Fruit fly (Drosophila melanogaster): Measurements from ENCODE around the gene CG6356.

CG6356 gene

DNA sequence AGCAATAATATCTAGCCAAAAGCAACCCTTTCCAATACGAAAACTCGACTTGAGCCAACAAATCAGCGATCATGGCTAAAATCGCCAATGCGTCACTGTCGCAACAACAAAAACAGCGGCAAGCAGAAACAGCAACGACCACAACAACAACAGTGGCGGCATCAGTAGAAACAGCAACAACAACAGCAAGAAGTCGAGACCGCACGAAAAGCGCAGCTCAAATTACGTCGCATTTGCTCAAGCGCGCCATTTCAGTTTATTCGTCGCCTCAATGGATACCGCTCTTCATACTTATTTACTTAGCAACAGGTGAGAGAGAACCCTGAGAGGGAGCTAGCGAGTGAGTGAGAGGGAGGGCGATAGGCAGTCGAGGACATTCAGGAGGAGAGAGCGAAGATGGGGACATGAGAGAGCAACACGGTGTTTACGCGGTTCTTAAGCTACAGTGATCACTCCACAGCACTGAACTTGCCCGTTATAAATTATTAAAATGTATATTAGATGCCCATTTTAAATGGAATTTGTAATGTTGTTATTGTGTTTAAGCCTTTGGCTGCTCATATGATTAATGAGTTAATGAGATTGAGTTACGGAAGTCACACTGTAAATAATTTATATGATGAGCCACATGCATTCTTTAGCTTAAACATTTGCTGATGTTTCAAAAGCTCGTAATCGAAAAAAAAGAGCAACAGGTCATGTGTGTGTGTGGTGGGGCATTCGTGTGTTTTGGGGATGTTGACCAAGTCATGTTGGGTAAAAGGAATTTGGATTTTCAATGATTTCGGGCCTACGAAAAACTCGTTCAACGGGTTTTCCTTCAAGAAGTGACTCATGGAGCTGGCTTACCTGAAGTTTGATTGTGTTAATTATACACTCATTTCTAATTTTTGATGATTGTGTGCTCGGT lies 12.1 kb downstream of the CG6356 start:
- TF ChIP-seq EcR (GFP tag; optimal IDR thresholded peaks at IDR 0.05), result no peak
- no peak for TF ChIP-seq Dll (optimal IDR thresholded peaks at IDR 0.05)
- no peak for TF ChIP-seq pan (optimal IDR thresholded peaks at IDR 0.05)
- no peak for TF ChIP-seq psq (optimal IDR thresholded peaks at IDR 0.05)
- TF ChIP-seq usp (GFP tag; optimal IDR thresholded peaks at IDR 0.05), result no peak
- TF ChIP-seq CG8478 (optimal IDR thresholded peaks at IDR 0.05), result no peak

DNA sequence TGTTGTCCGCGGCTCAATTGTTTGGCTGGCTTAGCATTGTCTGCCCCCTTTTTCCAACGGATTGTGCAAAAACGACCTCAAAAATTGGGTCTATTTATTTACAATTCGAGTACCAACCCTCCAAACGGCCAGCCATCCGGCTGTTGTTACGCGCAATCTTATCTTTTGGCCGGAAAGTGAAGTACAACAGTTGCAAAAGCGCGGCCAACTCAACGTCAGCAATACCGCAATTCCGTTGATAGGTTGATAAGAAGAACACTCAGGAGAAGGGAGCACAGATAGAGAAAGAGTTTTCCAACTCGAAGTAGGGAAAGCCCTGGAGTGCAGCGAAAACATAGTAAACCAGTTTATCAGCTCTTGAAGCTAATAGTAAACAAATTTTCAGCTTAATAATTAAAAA lies 13.2 kb downstream of the CG6356 start:
- TF ChIP-seq pan (optimal IDR thresholded peaks at IDR 0.05), result no peak
- no peak for TF ChIP-seq Dll (optimal IDR thresholded peaks at IDR 0.05)
- TF ChIP-seq usp (GFP tag; optimal IDR thresholded peaks at IDR 0.05), result no peak
- no peak for TF ChIP-seq CG8478 (optimal IDR thresholded peaks at IDR 0.05)
- TF ChIP-seq psq (optimal IDR thresholded peaks at IDR 0.05), result no peak
- TF ChIP-seq EcR (GFP tag; optimal IDR thresholded peaks at IDR 0.05), result no peak

DNA sequence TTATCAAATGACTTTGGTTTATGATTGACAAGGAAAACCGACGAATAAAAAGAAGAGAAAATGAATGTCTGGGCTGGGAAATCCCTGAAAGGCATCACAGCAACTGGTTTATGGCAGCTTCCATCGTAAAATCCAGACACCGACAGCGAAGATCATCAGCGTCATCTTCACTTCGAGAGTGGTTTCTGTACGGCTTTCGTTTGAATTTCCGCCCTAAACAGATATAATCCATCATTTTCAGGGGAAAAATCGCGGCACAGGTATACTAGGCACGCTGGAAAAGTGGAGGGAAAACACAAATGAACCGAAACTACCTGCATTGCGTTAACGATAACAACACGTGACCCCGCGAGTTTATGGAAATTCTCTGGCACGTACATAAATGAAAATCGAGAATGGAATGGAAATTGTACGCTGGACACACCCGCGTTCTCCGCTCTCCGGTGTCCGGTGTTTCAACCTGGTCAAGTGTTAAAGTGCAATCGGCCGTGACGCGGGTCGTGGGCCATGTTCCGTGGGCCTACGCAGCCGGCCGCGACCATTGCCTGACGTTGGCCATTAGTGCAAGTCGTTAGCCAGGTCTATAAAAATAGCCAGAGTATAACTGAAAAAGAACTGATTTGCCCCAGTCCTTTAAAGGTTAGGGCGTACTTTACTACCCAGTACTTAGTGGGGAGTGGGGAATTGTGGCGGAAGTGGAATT lies 13.8 kb downstream of the CG6356 start:
- TF ChIP-seq CG8478 (optimal IDR thresholded peaks at IDR 0.05) (no peak), psq (optimal IDR thresholded peaks at IDR 0.05) (no peak), EcR (GFP tag; optimal IDR thresholded peaks at IDR 0.05) (no peak), usp (GFP tag; optimal IDR thresholded peaks at IDR 0.05) (no peak), pan (optimal IDR thresholded peaks at IDR 0.05) (no peak), Dll (optimal IDR thresholded peaks at IDR 0.05) (no peak)

DNA sequence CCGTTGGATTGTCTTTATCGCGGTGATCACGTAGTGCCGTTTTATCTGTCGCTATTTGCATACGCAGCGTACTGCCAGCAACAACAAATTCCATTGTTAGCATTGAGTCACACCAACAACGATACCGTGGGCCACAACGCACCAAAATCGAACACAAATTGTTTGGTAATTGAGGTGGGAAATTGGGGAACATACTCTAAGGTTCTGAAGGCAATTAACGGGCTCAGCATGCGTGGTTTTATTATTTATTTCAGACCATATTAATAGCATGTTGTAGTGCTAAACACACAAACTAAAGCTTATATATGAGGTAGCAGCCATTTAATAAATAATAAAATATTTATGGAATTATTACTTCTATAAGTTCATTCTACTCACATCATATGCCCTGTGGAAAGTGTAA lies 14.8 kb downstream of the CG6356 start:
- TF ChIP-seq psq (optimal IDR thresholded peaks at IDR 0.05), result no peak
- TF ChIP-seq pan (optimal IDR thresholded peaks at IDR 0.05), result no peak
- TF ChIP-seq CG8478 (optimal IDR thresholded peaks at IDR 0.05), result no peak
- no peak for TF ChIP-seq usp (GFP tag; optimal IDR thresholded peaks at IDR 0.05)
- TF ChIP-seq EcR (GFP tag; optimal IDR thresholded peaks at IDR 0.05), result no peak
- TF ChIP-seq Dll (optimal IDR thresholded peaks at IDR 0.05), result no peak

DNA sequence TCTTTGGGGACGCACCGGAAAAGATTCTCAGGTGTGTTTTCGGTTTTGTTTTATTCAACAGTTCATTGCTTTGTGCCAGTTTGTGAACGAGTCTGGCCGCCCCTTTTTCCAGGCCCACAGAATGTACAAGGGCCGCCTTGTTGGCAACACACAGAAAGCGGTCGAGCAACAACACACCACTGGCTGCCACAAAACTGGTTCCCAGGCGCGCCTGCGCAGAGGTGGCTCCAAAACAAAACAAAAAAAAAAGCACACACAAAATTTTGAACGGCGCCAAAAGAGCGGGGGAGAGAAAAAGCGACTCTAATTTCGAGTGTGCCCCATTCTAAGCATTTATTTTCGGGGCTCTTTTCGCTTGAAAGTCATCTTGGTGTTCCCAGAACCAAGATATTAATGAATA lies 15.4 kb downstream of the CG6356 start:
- no peak for TF ChIP-seq Dll (optimal IDR thresholded peaks at IDR 0.05)
- TF ChIP-seq usp (GFP tag; optimal IDR thresholded peaks at IDR 0.05), result no peak
- TF ChIP-seq EcR (GFP tag; optimal IDR thresholded peaks at IDR 0.05), result no peak
- TF ChIP-seq pan (optimal IDR thresholded peaks at IDR 0.05), result no peak
- no peak for TF ChIP-seq CG8478 (optimal IDR thresholded peaks at IDR 0.05)
- no peak for TF ChIP-seq psq (optimal IDR thresholded peaks at IDR 0.05)

DNA sequence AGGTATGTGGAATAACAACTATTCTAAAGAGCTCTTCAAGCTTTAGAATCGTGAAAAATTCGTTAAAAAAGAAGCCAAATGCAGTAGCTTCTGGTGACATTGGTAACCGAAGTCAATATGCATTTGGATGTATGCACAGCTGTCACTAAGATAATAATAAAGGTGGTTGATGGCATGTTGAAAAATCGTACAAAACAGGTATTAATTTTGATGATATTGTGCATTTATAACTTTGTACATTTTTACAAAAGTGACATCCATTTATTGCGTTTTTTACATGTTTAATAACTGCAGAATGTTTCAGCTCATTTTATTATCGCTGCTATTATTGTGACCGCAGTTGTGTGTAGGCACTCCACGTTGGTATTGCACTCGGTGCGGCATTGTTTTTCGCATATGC lies 17.8 kb downstream of the CG6356 start:
- TF ChIP-seq pan (optimal IDR thresholded peaks at IDR 0.05), result no peak
- TF ChIP-seq Dll (optimal IDR thresholded peaks at IDR 0.05), result no peak
- TF ChIP-seq usp (GFP tag; optimal IDR thresholded peaks at IDR 0.05), result no peak
- TF ChIP-seq CG8478 (optimal IDR thresholded peaks at IDR 0.05), result no peak
- no peak for TF ChIP-seq EcR (GFP tag; optimal IDR thresholded peaks at IDR 0.05)
- TF ChIP-seq psq (optimal IDR thresholded peaks at IDR 0.05), result no peak

DNA sequence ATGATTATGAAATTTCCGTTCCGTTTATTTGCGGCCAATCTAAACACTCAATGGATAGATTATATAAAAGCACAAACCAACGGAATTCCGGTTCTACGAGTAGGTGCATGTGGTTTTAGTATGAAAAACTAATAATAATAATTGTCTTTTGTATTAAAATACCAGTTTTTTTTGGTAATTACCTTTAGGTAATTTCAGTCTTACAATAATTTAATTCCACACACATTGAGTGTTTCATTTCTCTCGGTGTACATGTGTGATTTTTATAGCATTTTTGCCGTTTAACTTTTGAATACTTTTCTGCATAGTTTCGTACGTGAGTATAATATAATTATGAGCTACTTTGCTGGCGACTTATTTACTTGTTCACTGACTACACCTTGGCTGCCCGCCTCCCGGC lies 19.3 kb downstream of the CG6356 start:
- TF ChIP-seq usp (GFP tag; optimal IDR thresholded peaks at IDR 0.05) (no peak), pan (optimal IDR thresholded peaks at IDR 0.05) (no peak), EcR (GFP tag; optimal IDR thresholded peaks at IDR 0.05) (no peak), CG8478 (optimal IDR thresholded peaks at IDR 0.05) (no peak), psq (optimal IDR thresholded peaks at IDR 0.05) (no peak), Dll (optimal IDR thresholded peaks at IDR 0.05) (no peak)

DNA sequence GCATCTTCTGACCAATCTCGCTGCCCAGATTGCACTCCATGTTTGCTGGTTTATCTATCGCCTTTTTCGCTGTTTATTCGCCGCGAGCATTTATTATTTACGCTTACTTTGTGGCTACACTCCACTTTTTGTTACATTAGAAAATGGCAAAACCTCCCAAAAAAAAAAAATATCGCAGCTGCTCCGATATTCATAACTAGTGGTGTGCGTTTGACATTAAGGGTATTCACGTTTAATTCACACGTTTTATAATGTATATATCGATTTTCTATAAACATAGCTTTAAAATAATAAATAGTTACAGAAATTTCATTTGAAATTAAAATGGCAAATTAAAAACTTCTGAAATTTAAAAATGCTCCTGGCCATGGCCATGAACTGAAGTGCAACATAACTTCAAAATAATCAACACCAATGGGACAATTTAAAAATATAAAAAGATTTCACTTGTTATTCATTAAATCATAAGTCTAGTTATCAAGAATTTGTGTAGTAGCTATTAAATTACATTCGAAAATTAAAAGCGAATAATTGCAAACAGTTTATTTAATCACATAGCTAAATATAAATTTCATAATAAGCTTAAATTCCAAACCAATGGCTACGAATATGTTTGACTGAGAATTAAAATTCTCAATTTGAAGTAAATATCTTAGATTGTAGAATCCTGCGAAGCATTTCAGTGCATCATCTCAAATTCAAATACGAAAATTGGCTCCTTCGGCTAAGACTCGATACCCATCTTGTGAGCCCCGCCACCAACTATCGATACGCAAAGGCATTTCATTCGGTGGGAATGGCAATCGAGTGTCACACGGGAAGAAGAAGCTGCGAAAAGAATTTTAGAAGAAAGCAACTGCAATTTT lies 34.7 kb downstream of the CG6356 start, which contains the start of the genes Nab2 and BRWD3:
Gene Nab2, minus strand, starts transcription at position 203 of the 866 bp plus-strand sequence.
Gene BRWD3, plus strand, starts transcription at position 784 of the 866 bp plus-strand sequence.
- no peak for TF ChIP-seq pan (optimal IDR thresholded peaks at IDR 0.05)
- TF ChIP-seq usp (GFP tag; optimal IDR thresholded peaks at IDR 0.05), result no peak
- no peak for TF ChIP-seq CG8478 (optimal IDR thresholded peaks at IDR 0.05)
- TF ChIP-seq EcR (GFP tag; optimal IDR thresholded peaks at IDR 0.05), result no peak
- TF ChIP-seq Dll (optimal IDR thresholded peaks at IDR 0.05), result no peak
- no peak for TF ChIP-seq psq (optimal IDR thresholded peaks at IDR 0.05)

DNA sequence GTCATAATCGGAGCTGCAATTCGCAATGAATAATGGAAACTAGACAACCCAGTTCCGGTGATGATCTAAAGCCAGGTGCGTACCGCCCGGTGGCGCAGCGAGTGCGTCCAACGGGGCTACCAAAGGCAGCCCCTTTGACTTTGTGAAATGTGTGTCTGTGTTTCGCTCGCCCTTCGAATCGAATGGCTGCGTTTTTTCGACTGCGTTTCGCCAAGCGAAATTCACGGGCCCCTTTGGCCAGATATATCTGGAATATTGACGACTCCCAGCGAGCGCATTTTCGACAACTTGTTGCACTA lies 35.3 kb downstream of the CG6356 start:
- no peak for TF ChIP-seq psq (optimal IDR thresholded peaks at IDR 0.05)
- TF ChIP-seq usp (GFP tag; optimal IDR thresholded peaks at IDR 0.05), result no peak
- TF ChIP-seq pan (optimal IDR thresholded peaks at IDR 0.05), result no peak
- TF ChIP-seq CG8478 (optimal IDR thresholded peaks at IDR 0.05), result no peak
- no peak for TF ChIP-seq Dll (optimal IDR thresholded peaks at IDR 0.05)
- TF ChIP-seq EcR (GFP tag; optimal IDR thresholded peaks at IDR 0.05), result no peak

DNA sequence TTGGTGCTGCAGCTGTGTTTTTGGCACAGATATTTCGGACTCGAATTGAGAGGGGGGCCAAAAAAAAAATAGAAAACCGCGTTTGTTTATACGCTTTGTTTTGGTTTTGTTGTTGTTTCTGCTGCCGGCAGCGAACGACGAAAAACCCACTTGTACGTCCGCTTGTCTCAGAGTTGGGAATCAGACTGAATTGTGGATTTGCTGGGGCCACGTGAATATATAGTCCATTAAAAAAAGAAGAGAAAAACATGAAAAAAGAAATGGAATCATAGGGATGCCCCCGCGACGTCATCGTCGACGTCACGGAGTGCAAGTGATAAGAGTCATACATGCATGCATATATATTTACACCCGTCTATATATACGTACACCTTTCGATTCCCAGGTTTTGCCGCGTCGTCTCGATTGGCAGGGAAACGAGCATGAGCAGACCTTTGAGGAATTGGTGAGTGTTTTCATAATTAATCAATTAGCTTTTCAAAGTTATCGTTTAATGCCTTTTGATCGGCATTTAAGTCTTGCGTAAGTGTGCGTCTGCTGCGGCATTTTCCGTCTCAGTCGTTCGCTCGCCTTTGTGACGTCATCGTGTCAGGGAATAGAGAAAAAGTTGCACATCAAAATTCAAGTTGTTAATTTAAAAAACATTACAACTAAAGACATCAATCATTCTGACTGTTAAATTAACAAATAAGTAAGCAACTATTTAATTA lies 36.0 kb downstream of the CG6356 start:
- TF ChIP-seq CG8478 (optimal IDR thresholded peaks at IDR 0.05), result no peak
- no peak for TF ChIP-seq psq (optimal IDR thresholded peaks at IDR 0.05)
- TF ChIP-seq EcR (GFP tag; optimal IDR thresholded peaks at IDR 0.05), result no peak
- no peak for TF ChIP-seq pan (optimal IDR thresholded peaks at IDR 0.05)
- no peak for TF ChIP-seq usp (GFP tag; optimal IDR thresholded peaks at IDR 0.05)
- TF ChIP-seq Dll (optimal IDR thresholded peaks at IDR 0.05), result no peak

DNA sequence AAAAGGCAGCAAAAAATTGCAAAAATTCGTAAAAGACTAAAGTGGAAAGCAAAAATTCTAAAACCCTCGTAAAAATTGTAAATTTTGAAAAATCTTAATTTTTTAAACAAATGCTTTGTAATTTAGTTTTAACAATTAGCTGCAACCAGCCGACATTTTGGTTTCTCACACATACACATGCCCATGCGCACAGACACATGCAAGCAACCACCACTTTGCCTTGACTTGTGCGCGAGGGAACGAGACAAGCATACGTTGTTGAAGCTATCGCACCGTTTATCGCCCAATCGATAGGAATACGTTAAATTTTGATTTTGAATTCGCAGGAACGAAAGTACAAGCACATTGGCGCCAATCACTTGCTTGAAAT lies 36.6 kb downstream of the CG6356 start:
- no peak for TF ChIP-seq psq (optimal IDR thresholded peaks at IDR 0.05)
- TF ChIP-seq CG8478 (optimal IDR thresholded peaks at IDR 0.05), result peak; percentile 12
